Worm (Caenorhabditis elegans): Measurements from ENCODE around the gene gem-1.

- no peak for TF ChIP-seq scrt-1 (GFP tag; IDR thresholded peaks at IDR 0.05)
- TF ChIP-seq tbx-37 (GFP tag; conservative IDR thresholded peaks at IDR 0.05), result no peak
- TF ChIP-seq B0310.2 (tag; optimal IDR thresholded peaks at IDR 0.05), result no peak
- no peak for TF ChIP-seq ama-1 (optimal IDR thresholded peaks at IDR 0.05)
- TF ChIP-seq pes-1 (GFP tag; IDR thresholded peaks at IDR 0.05), result no peak
- TF ChIP-seq F13C5.2 (tag; optimal IDR thresholded peaks at IDR 0.05), result no peak
- no peak for TF ChIP-seq sea-1 (GFP tag; conservative IDR thresholded peaks at IDR 0.05)
- TF ChIP-seq hnd-1 (tag; optimal IDR thresholded peaks at IDR 0.05), result no peak
- TF ChIP-seq ets-7 (tag; optimal IDR thresholded peaks at IDR 0.05), result no peak
- TF ChIP-seq hmbx-1 (tag; optimal IDR thresholded peaks at IDR 0.05), result no peak
Observed at ce11 chrX:13337728-13338127, 39.1 kb downstream of the gem-1 start, which contains the start of gene ptr-24.

All from whole organism, early embryonic.